Worm (Caenorhabditis elegans): ENCODE data around the gene gpr-1.

The gpr-1 gene

ce11 chrIII:8650235-8650817 lies 21.6 kb downstream of the gpr-1 start, which contains the start of gene flp-23 (continued):
- TF ChIP-seq atf-7 (tag; optimal IDR thresholded peaks at IDR 0.05) (no peak), snpc-1.3 (tag; optimal IDR thresholded peaks at IDR 0.05; ENCODE audit: insufficient read depth) (peak; percentile 13), lsl-1 (GFP tag; optimal IDR thresholded peaks at IDR 0.05) (no peak), F33H1.4 (GFP tag; IDR thresholded peaks at IDR 0.05) (no peak), ztf-26 (tag; optimal IDR thresholded peaks at IDR 0.05) (no peak), ets-4 (GFP tag; optimal IDR thresholded peaks at IDR 0.05) (no peak), chd-7 (tag; optimal IDR thresholded peaks at IDR 0.05) (no peak), nfyb-1 (GFP tag; IDR thresholded peaks at IDR 0.05) (0 out of 2 replicates have a peak, but pooled peaks have one; percentile 40), madf-10 (tag; optimal IDR thresholded peaks at IDR 0.05) (no peak)

- TF ChIP-seq snpc-1.3 (tag; optimal IDR thresholded peaks at IDR 0.05; ENCODE audit: insufficient read depth) (no peak), nhr-90 (tag; optimal IDR thresholded peaks at IDR 0.05) (no peak), egl-18 (GFP tag; IDR thresholded peaks at IDR 0.05) (no peak), ama-1 (optimal IDR thresholded peaks at IDR 0.05) (peak; percentile 86), ama-1 (GFP tag; optimal IDR thresholded peaks at IDR 0.05) (no peak), repo-1 (tag; optimal IDR thresholded peaks at IDR 0.05) (peak; percentile 64), Y56A3A.18 (GFP tag; IDR thresholded peaks at IDR 0.05) (0 out of 2 replicates have a peak, but pooled peaks have one; percentile 24), F22D6.2 (tag; optimal IDR thresholded peaks at IDR 0.05) (no peak), F39B2.1 (GFP tag; IDR thresholded peaks at IDR 0.05) (no peak), dpff-1 (tag; optimal IDR thresholded peaks at IDR 0.05) (no peak), attf-3 (GFP tag; conservative IDR thresholded peaks at IDR 0.05) (no peak), lin-35 (GFP tag; optimal IDR thresholded peaks at IDR 0.05) (no peak), atf-7 (tag; optimal IDR thresholded peaks at IDR 0.05) (no peak)
Measured at ce11 chrIII:8652112-8652694, 23.5 kb downstream of the gpr-1 start.

- TF ChIP-seq pbrm-1 (GFP tag; IDR thresholded peaks at IDR 0.05) (peak; percentile 54; the same call in 1 of the 2 replicates), lin-35 (GFP tag; optimal IDR thresholded peaks at IDR 0.05) (peak in 1 of 3 experiments; percentile 60), aptf-3 (GFP tag; IDR thresholded peaks at IDR 0.05) (no peak), mcd-1 (GFP tag; IDR thresholded peaks at IDR 0.05) (peak; percentile 56), nfyb-1 (GFP tag; IDR thresholded peaks at IDR 0.05) (peak; percentile 48; the same call in 1 of the 2 replicates), tbp1 (GFP tag; optimal IDR thresholded peaks at IDR 0.05) (peak; percentile 89), madf-6 (GFP tag; IDR thresholded peaks at IDR 0.05) (peak; percentile 40; the same call in 1 of the 2 replicates), ztf-6 (GFP tag; IDR thresholded peaks at IDR 0.05) (peak; percentile 78; the same call in 1 of the 2 replicates), mel-28 (tag; optimal IDR thresholded peaks at IDR 0.05; ENCODE audit: borderline replicate concordance) (peak; percentile 13), attf-6 (GFP tag; IDR thresholded peaks at IDR 0.05) (no peak), B0035.1 (tag; optimal IDR thresholded peaks at IDR 0.05) (no peak), let-526 (GFP tag; IDR thresholded peaks at IDR 0.05) (0 out of 2 replicates have a peak, but pooled peaks have one; percentile 45), dox-1 (GFP tag; IDR thresholded peaks at IDR 0.05) (peak; percentile 52; the same call in 1 of the 2 replicates), D2030.7 (GFP tag; IDR thresholded peaks at IDR 0.05) (0 out of 2 replicates have a peak, but pooled peaks have one; percentile 11), repo-1 (tag; optimal IDR thresholded peaks at IDR 0.05) (peak; percentile 22), tlf-1 (GFP tag; optimal IDR thresholded peaks at IDR 0.05) (no peak), ZK185.1 (tag; optimal IDR thresholded peaks at IDR 0.05; ENCODE audit: poor library complexity, severe bottlenecking) (peak; percentile 4), K11D2.4 (GFP tag; IDR thresholded peaks at IDR 0.05) (peak; percentile 52; the same call in 1 of the 2 replicates), hmg-1.2 (GFP tag; IDR thresholded peaks at IDR 0.05) (peak; percentile 64), rcor-1 (GFP tag; IDR thresholded peaks at IDR 0.05) (0 out of 2 replicates have a peak, but pooled peaks have one; percentile 29), let-607 (tag; optimal IDR thresholded peaks at IDR 0.05) (peak in 1 of 2 experiments; percentile 18), hrde-1 (tag; optimal IDR thresholded peaks at IDR 0.05; ENCODE audit: borderline replicate concordance) (no peak), ets-4 (GFP tag; optimal IDR thresholded peaks at IDR 0.05) (no peak), F23B12.7 (tag; optimal IDR thresholded peaks at IDR 0.05; ENCODE audit: insufficient read depth) (peak; percentile 62), F55B11.4 (tag; optimal IDR thresholded peaks at IDR 0.05; ENCODE audit: borderline replicate concordance, insufficient read depth) (no peak), F52B5.7 (tag; optimal IDR thresholded peaks at IDR 0.05) (peak; percentile 39), F22D6.2 (tag; optimal IDR thresholded peaks at IDR 0.05) (peak; percentile 25), madf-10 (tag; optimal IDR thresholded peaks at IDR 0.05) (no peak), chd-7 (tag; optimal IDR thresholded peaks at IDR 0.05) (peak; percentile 62)
Measured at ce11 chrIII:8652922-8653321, 24.2 kb downstream of the gpr-1 start.

All from whole organism, young adult.